Fruit fly (Drosophila melanogaster): ENCODE data around the gene Fur1.

The Fur1 gene

dm6 chr3R:25482463-25483173 is 9.8 kb upstream of the Fur1 start, which contains the start of the genes XNP, CG42488 and CG5116 (continued):
- peak; percentile 56 for TF ChIP-seq zfh2 (GFP tag; optimal IDR thresholded peaks at IDR 0.05)
- TF ChIP-seq schlank (tag; optimal IDR thresholded peaks at IDR 0.05): no peak
- TF ChIP-seq CG2120 (GFP tag; optimal IDR thresholded peaks at IDR 0.05): peak; percentile 64
- no peak for TF ChIP-seq otp (GFP tag; IDR thresholded peaks at IDR 0.05)
- TF ChIP-seq CG10267 (tag; optimal IDR thresholded peaks at IDR 0.05): peak; percentile 62
- no peak for TF ChIP-seq GATAe (GFP tag; conservative IDR thresholded peaks at IDR 0.05)
- no peak for TF ChIP-seq jigr1 (GFP tag; IDR thresholded peaks at IDR 0.05)
- peak; percentile 57 for TF ChIP-seq NfI (GFP tag; optimal IDR thresholded peaks at IDR 0.05)
- TF ChIP-seq PHDP (tag; optimal IDR thresholded peaks at IDR 0.05): no peak
- TF ChIP-seq mam (GFP tag; optimal IDR thresholded peaks at IDR 0.05): peak; percentile 38
- peak; percentile 97 for TF ChIP-seq Bgb (GFP tag; IDR thresholded peaks at IDR 0.05; ENCODE audit: partially characterized antibody)
- TF ChIP-seq CG34224 (GFP tag; IDR thresholded peaks at IDR 0.05; ENCODE audit: partially characterized antibody): peak; percentile 99
- TF ChIP-seq Oli (tag; optimal IDR thresholded peaks at IDR 0.05): no peak
- TF ChIP-seq CG8290 (GFP tag; optimal IDR thresholded peaks at IDR 0.05): no peak
- no peak for TF ChIP-seq CG8290 (tag; optimal IDR thresholded peaks at IDR 0.05)
- peak; percentile 3 for TF ChIP-seq HmgD (GFP tag; optimal IDR thresholded peaks at IDR 0.05)
- no peak for TF ChIP-seq CG6854 (GFP tag; optimal IDR thresholded peaks at IDR 0.05)
- peak; percentile 73 for TF ChIP-seq CG9817 (tag; optimal IDR thresholded peaks at IDR 0.05)
- no peak for TF ChIP-seq cad (GFP tag; optimal IDR thresholded peaks at IDR 0.05)
- TF ChIP-seq CG13894 (tag; optimal IDR thresholded peaks at IDR 0.05): no peak
- TF ChIP-seq CG42726 (GFP tag; IDR thresholded peaks at IDR 0.05; ENCODE audit: partially characterized antibody): peak; percentile 92
- TF ChIP-seq sob (GFP tag; IDR thresholded peaks at IDR 0.05): peak; percentile 49
- TF ChIP-seq Side (GFP tag; optimal IDR thresholded peaks at IDR 0.05): no peak
- no peak for TF ChIP-seq CG5245 (GFP tag; optimal IDR thresholded peaks at IDR 0.05)
- TF ChIP-seq hth (optimal IDR thresholded peaks at IDR 0.05): no peak
- no peak for TF ChIP-seq CG7556 (GFP tag; optimal IDR thresholded peaks at IDR 0.05)
- peak; percentile 75 for TF ChIP-seq HmgZ (tag; optimal IDR thresholded peaks at IDR 0.05)
- no peak for TF ChIP-seq CkIIα-i1 (GFP tag; IDR thresholded peaks at IDR 0.05)
- peak; percentile 95 for TF ChIP-seq CG7963 (GFP tag; IDR thresholded peaks at IDR 0.05; ENCODE audit: partially characterized antibody)
- no peak for TF ChIP-seq CG3838 (GFP tag; optimal IDR thresholded peaks at IDR 0.05)
- no peak for TF ChIP-seq danr (GFP tag; IDR thresholded peaks at IDR 0.05)
- TF ChIP-seq vvl (GFP tag; IDR thresholded peaks at IDR 0.05): peak; percentile 61; the same call in 1 of the 2 replicates
- peak; percentile 27; the same call in 1 of the 2 replicates for TF ChIP-seq CG10366 (GFP tag; IDR thresholded peaks at IDR 0.05)
- no peak for TF ChIP-seq luna (GFP tag; optimal IDR thresholded peaks at IDR 0.05)
- TF ChIP-seq tin (GFP tag; optimal IDR thresholded peaks at IDR 0.05): peak; percentile 36
- peak; percentile 31 for TF ChIP-seq Fer2 (tag; optimal IDR thresholded peaks at IDR 0.05)
- TF ChIP-seq Ets97D (GFP tag; optimal IDR thresholded peaks at IDR 0.05): peak; percentile 71
- TF ChIP-seq CHES-1-like (GFP tag; optimal IDR thresholded peaks at IDR 0.05): peak; percentile 65
- no peak for TF ChIP-seq CG6813 (GFP tag; optimal IDR thresholded peaks at IDR 0.05)
- TF ChIP-seq amos (GFP tag; IDR thresholded peaks at IDR 0.05; ENCODE audit: partially characterized antibody): peak; percentile 97
- TF ChIP-seq CG13624 (GFP tag; optimal IDR thresholded peaks at IDR 0.05): peak; percentile 26
- no peak for TF ChIP-seq wek (GFP tag; optimal IDR thresholded peaks at IDR 0.05)
- no peak for TF ChIP-seq CG7987 (GFP tag; optimal IDR thresholded peaks at IDR 0.05)
- TF ChIP-seq CG4328 (GFP tag; optimal IDR thresholded peaks at IDR 0.05): peak; percentile 24
- TF ChIP-seq HLH54F (GFP tag; optimal IDR thresholded peaks at IDR 0.05): peak; percentile 43
- TF ChIP-seq CG13287 (GFP tag; IDR thresholded peaks at IDR 0.05; ENCODE audit: partially characterized antibody): peak; percentile 99
- TF ChIP-seq CG31365 (tag; optimal IDR thresholded peaks at IDR 0.05): no peak
- no peak for TF ChIP-seq Stat92E (GFP tag; optimal IDR thresholded peaks at IDR 0.05)
- peak; percentile 70 for TF ChIP-seq CoRest (tag; optimal IDR thresholded peaks at IDR 0.05)
- peak; percentile 34; the same call in 1 of the 2 replicates for TF ChIP-seq Taf1 (GFP tag; IDR thresholded peaks at IDR 0.05)
